Worm (Caenorhabditis elegans) whole organism, L2 larva: ENCODE results near the gene srv-5.

ENCODE experiments used
- C34F6.9 ChIP-seq: fragments of 150-350 bp; optimal IDR thresholded peaks from 2 replicates; lab custom pipeline; 2014; ENCODE audit warnings: missing biosample characterization, missing genetic modification characterization
- F13H6.1 ChIP-seq: sonication (generic microtip); optimal IDR thresholded peaks from 2 replicates; lab custom pipeline; 2016; ENCODE audit warnings: missing genetic modification characterization, missing compliant biosample characterization
- R02D3.7 ChIP-seq: fragments of 150-350 bp; optimal IDR thresholded peaks from 2 replicates; lab custom pipeline; 2014; ENCODE audit warnings: missing biosample characterization, missing genetic modification characterization
- Y55F3AM.14 ChIP-seq: fragments of 200-800 bp; sonication (Bioruptor generic); optimal IDR thresholded peaks from 2 replicates; lab custom pipeline; 2018; ENCODE audit warnings: mild to moderate bottlenecking, missing genetic modification characterization, missing compliant biosample characterization
- ZK546.5 ChIP-seq: sonication (generic microtip); optimal IDR thresholded peaks from 2 replicates; lab custom pipeline; 2017; ENCODE audit warnings: missing biosample characterization, missing genetic modification characterization
- alr-1 ChIP-seq: fragments of 150-350 bp; optimal IDR thresholded peaks from 2 replicates; lab custom pipeline; 2014; ENCODE audit warnings: missing biosample characterization, missing genetic modification characterization
- blmp-1 ChIP-seq: sonication (generic microtip); optimal IDR thresholded peaks from 2 replicates; lab custom pipeline; 2017; ENCODE audit warnings: missing genetic modification characterization, mild to moderate bottlenecking, missing compliant biosample characterization, antibody characterized with exemption, moderate library complexity; ENCODE audit not compliant: insufficient read depth
- ceh-16 ChIP-seq: fragments of 150-350 bp; optimal IDR thresholded peaks from 2 replicates; lab custom pipeline; 2014; ENCODE audit warnings: missing biosample characterization, missing genetic modification characterization
- ceh-82 ChIP-seq: fragments of 150-350 bp; optimal IDR thresholded peaks from 2 replicates; lab custom pipeline; 2014; ENCODE audit warnings: missing biosample characterization, missing genetic modification characterization
- crh-2 ChIP-seq: sonication (generic microtip); optimal IDR thresholded peaks from 2 replicates; lab custom pipeline; 2017; ENCODE audit warnings: missing biosample characterization, missing genetic modification characterization
- dmd-4 ChIP-seq: sonication (generic microtip); optimal IDR thresholded peaks from 2 replicates; lab custom pipeline; 2017; ENCODE audit warnings: missing biosample characterization, missing genetic modification characterization
- egl-27 ChIP-seq: sonication (generic microtip); optimal IDR thresholded peaks from 3 replicates; lab custom pipeline; 2017; ENCODE audit warnings: missing biosample characterization, missing genetic modification reagents, missing genetic modification characterization
- elt-1 ChIP-seq: fragments of 150-350 bp; optimal IDR thresholded peaks from 2 replicates; lab custom pipeline; 2014; ENCODE audit warnings: missing biosample characterization, missing genetic modification characterization
- elt-3 ChIP-seq: sonication (generic microtip); optimal IDR thresholded peaks from 2 replicates; lab custom pipeline; 2017; ENCODE audit warnings: missing biosample characterization, missing genetic modification characterization
- gmeb-1 ChIP-seq: fragments of 150-350 bp; optimal IDR thresholded peaks from 2 replicates; lab custom pipeline; 2014; ENCODE audit warnings: missing biosample characterization, missing genetic modification characterization
- lin-11 ChIP-seq: fragments of 150-350 bp; sonication (generic microtip); optimal IDR thresholded peaks from 2 replicates; lab custom pipeline; 2014; ENCODE audit warnings: missing biosample characterization, missing genetic modification characterization, inconsistent platforms, mixed read lengths
- lin-13 ChIP-seq: fragments of 150-350 bp; optimal IDR thresholded peaks from 2 replicates; lab custom pipeline; 2014; ENCODE audit warnings: missing biosample characterization, missing genetic modification reagents, missing genetic modification characterization
- lin-39 ChIP-seq: fragments of 150-350 bp; optimal IDR thresholded peaks from 2 replicates; lab custom pipeline; 2014; ENCODE audit warnings: missing biosample characterization, missing genetic modification reagents, missing genetic modification characterization
- lsy-2 ChIP-seq, 2 experiments: fragments of 150-350 bp in 1 of 2; sonication (generic microtip) in 1 of 2; optimal IDR thresholded peaks; 2 replicates each; lab custom pipeline; 2014 to 2017; ENCODE audit warnings: missing biosample characterization in 2 of 2, missing genetic modification characterization in 2 of 2
- mab-5 ChIP-seq: fragments of 150-350 bp; optimal IDR thresholded peaks from 2 replicates; lab custom pipeline; 2014; ENCODE audit warnings: missing biosample characterization, missing genetic modification characterization
- mbf-1 ChIP-seq: sonication (generic microtip); optimal IDR thresholded peaks from 2 replicates; lab custom pipeline; 2017; ENCODE audit warnings: missing biosample characterization, missing genetic modification characterization
- mdl-1 ChIP-seq, 2 experiments: fragments of 150-350 bp in 1 of 2; sonication (generic microtip) in 1 of 2; optimal IDR thresholded peaks; 2 replicates each; lab custom pipeline; 2017; ENCODE audit warnings: missing biosample characterization in 2 of 2, missing genetic modification characterization in 2 of 2
- nhr-11 ChIP-seq: fragments of 150-350 bp; optimal IDR thresholded peaks from 2 replicates; lab custom pipeline; 2014; ENCODE audit warnings: missing biosample characterization, missing genetic modification characterization
- nhr-12 ChIP-seq: fragments of 150-350 bp; optimal IDR thresholded peaks from 2 replicates; lab custom pipeline; 2014; ENCODE audit warnings: missing biosample characterization, missing genetic modification characterization
- nhr-129 ChIP-seq: fragments of 150-350 bp; optimal IDR thresholded peaks from 2 replicates; lab custom pipeline; 2014; ENCODE audit warnings: missing biosample characterization, missing genetic modification characterization
- nhr-21 ChIP-seq: fragments of 150-350 bp; optimal IDR thresholded peaks from 2 replicates; lab custom pipeline; 2014; ENCODE audit warnings: missing biosample characterization, missing genetic modification characterization
- nhr-23 ChIP-seq: fragments of 150-350 bp; optimal IDR thresholded peaks from 2 replicates; lab custom pipeline; 2014; ENCODE audit warnings: missing biosample characterization, missing genetic modification reagents, missing genetic modification characterization
- nhr-237 ChIP-seq: fragments of 150-350 bp; optimal IDR thresholded peaks from 2 replicates; lab custom pipeline; 2014; ENCODE audit warnings: missing biosample characterization, missing genetic modification characterization
- nhr-25 ChIP-seq: fragments of 150-350 bp; sonication (generic microtip); optimal IDR thresholded peaks from 3 replicates; lab custom pipeline; 2014; ENCODE audit warnings: missing biosample characterization, missing genetic modification characterization
- nhr-6 ChIP-seq: fragments of 150-350 bp; optimal IDR thresholded peaks from 2 replicates; lab custom pipeline; 2014; ENCODE audit warnings: missing biosample characterization, missing genetic modification characterization
- nhr-77 ChIP-seq: fragments of 150-350 bp; optimal IDR thresholded peaks from 2 replicates; lab custom pipeline; 2014; ENCODE audit warnings: missing biosample characterization, missing genetic modification characterization
- peb-1 ChIP-seq: fragments of 150-350 bp; optimal IDR thresholded peaks from 2 replicates; lab custom pipeline; 2014; ENCODE audit warnings: missing biosample characterization, missing genetic modification characterization
- sem-4 ChIP-seq: fragments of 150-350 bp; optimal IDR thresholded peaks from 2 replicates; lab custom pipeline; 2014; ENCODE audit warnings: missing biosample characterization, missing genetic modification reagents, missing genetic modification characterization
- skn-1 ChIP-seq: sonication (generic microtip); optimal IDR thresholded peaks from 2 replicates; lab custom pipeline; 2017; ENCODE audit warnings: missing biosample characterization, missing genetic modification characterization
- sma-3 ChIP-seq: sonication (generic microtip); optimal IDR thresholded peaks from 2 replicates; lab custom pipeline; 2016; ENCODE audit warnings: missing genetic modification reagents, missing genetic modification characterization, missing compliant biosample characterization
- sma-9 ChIP-seq, 2 experiments: fragments of 150-350 bp in 1 of 2; sonication (generic microtip) in 1 of 2; optimal IDR thresholded peaks; 2 replicates each; lab custom pipeline; 2014 to 2016; ENCODE audit warnings: missing genetic modification characterization in 2 of 2, mild to moderate bottlenecking in 1 of 2, missing biosample characterization in 1 of 2, missing compliant biosample characterization in 1 of 2, missing genetic modification reagents in 1 of 2, moderate library complexity in 1 of 2
- snpc-4 ChIP-seq: fragments of 150-350 bp; optimal IDR thresholded peaks from 2 replicates; lab custom pipeline; 2014; ENCODE audit warnings: missing biosample characterization, missing genetic modification characterization
- unc-39 ChIP-seq: fragments of 150-350 bp; optimal IDR thresholded peaks from 2 replicates; lab custom pipeline; 2014; ENCODE audit warnings: missing biosample characterization, missing genetic modification characterization
- unc-55 ChIP-seq: fragments of 150-350 bp; sonication (generic microtip); optimal IDR thresholded peaks from 3 replicates; lab custom pipeline; 2014; ENCODE audit warnings: missing biosample characterization, missing genetic modification reagents, missing genetic modification characterization
- zag-1 ChIP-seq: fragments of 150-350 bp; optimal IDR thresholded peaks from 2 replicates; lab custom pipeline; 2014; ENCODE audit warnings: missing biosample characterization, missing genetic modification characterization
- ztf-1 ChIP-seq: fragments of 200-800 bp; sonication (Bioruptor generic); conservative IDR thresholded peaks from 2 replicates; pipeline ENCODE4 v1.3.6; 2022; ENCODE audit warnings: missing genetic modification characterization, missing compliant biosample characterization

The srv-5 gene

DNA sequence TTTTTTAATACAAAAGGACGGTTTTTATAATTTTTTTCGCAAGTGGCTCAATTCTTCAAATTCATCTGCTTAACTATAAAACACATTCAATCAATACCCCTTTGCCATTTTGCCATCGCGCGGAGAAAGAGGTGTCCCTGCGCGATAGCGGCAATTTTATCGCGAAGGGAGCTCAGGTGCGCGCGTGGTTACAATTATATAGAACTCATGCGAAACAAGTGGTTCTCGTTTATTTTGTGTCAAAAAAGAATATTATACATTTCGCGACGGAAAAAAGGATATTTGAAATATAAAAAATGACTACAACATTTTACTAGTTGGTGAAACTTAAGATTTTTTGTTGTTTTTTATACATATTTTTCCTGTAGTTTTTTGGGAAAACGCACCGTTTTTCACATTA, 43.0 kb upstream of the srv-5 start (continued):
- peak; percentile 89 for TF ChIP-seq lin-39 (tag; lab: Kevin White, UChicago)
- peak; percentile 98 for TF ChIP-seq mab-5 (tag; lab: Kevin White, UChicago)
- peak; percentile 96 for TF ChIP-seq ceh-16 (tag; lab: Kevin White, UChicago)
- TF ChIP-seq nhr-129 (tag; lab: Kevin White, UChicago) = peak; percentile 99
- peak; percentile 98 for TF ChIP-seq nhr-6
- TF ChIP-seq peb-1 = no peak
- peak; percentile 73 for TF ChIP-seq mbf-1 (tag; lab: Kevin White, UChicago)
- TF ChIP-seq snpc-4 (tag; lab: Kevin White, UChicago) = peak; percentile 91
- peak; percentile 99 for TF ChIP-seq F13H6.1 (tag; lab: Kevin White, UChicago)
- peak; percentile 99 for TF ChIP-seq sem-4 (tag; lab: Kevin White, UChicago)
- TF ChIP-seq gmeb-1 (tag; lab: Kevin White, UChicago) = peak; percentile 94
- TF ChIP-seq unc-39 (tag; lab: Kevin White, UChicago) = peak; percentile 80
- peak; percentile 99 for TF ChIP-seq C34F6.9 (tag; lab: Kevin White, UChicago)
- peak; percentile 87 for TF ChIP-seq nhr-11
- peak; percentile 74 for TF ChIP-seq R02D3.7 (tag; lab: Kevin White, UChicago)
- TF ChIP-seq lin-13 (GFP tag; lab: Kevin White, UChicago) = peak; percentile 99
- TF ChIP-seq skn-1 (tag; lab: Kevin White, UChicago) = peak; percentile 94
- TF ChIP-seq nhr-23 (tag; lab: Kevin White, UChicago) = peak; percentile 49
- peak; percentile 99 for TF ChIP-seq sma-3 (GFP tag; lab: Kevin White, UChicago)
- peak; percentile 85 for TF ChIP-seq blmp-1 (tag; lab: Kevin White, UChicago)
- TF ChIP-seq, all 48 proteins: peak for 46

DNA sequence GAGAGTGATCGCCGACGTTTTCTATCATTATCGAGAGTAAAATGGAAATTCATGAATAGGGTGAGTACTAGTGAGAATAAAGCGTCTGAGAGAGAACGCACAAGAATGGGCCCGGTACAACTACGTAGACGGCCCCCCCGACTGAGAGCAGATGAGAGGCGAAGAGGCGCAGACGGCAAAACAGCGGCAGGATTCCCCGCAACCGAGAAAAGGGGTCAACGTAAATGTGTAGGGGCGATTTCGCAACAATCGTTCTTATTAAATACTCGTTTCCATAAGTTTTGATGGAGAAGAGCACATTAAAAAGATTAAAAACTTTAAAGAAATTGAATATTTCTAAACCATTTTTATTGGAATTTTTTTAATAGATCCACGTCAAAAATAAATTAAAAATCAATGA, 37.5 kb upstream of the srv-5 start:
- TF ChIP-seq blmp-1 (tag; lab: Kevin White, UChicago) (no peak), nhr-129 (tag; lab: Kevin White, UChicago) (no peak), F13H6.1 (tag; lab: Kevin White, UChicago) (peak; percentile 21), egl-27 (no peak), unc-39 (tag; lab: Kevin White, UChicago) (no peak), mab-5 (tag; lab: Kevin White, UChicago) (no peak), crh-2 (tag; lab: Kevin White, UChicago) (no peak), skn-1 (tag; lab: Kevin White, UChicago) (no peak), gmeb-1 (tag; lab: Kevin White, UChicago) (no peak), nhr-77 (tag; lab: Kevin White, UChicago) (no peak), zag-1 (tag; lab: Kevin White, UChicago) (no peak), lin-13 (GFP tag; lab: Kevin White, UChicago) (no peak), lin-11 (no peak), alr-1 (tag; lab: Kevin White, UChicago) (no peak), ZK546.5 (no peak), elt-3 (tag; lab: Kevin White, UChicago) (no peak), lsy-2 (tag; optimal IDR thresholded peaks at IDR 0.05; lab: Kevin White, UChicago) (peak in 1 of 2 experiments; percentile 4), unc-55 (GFP tag; lab: Kevin White, UChicago) (peak; percentile 51), C34F6.9 (tag; lab: Kevin White, UChicago) (peak; percentile 36), nhr-237 (tag; lab: Kevin White, UChicago) (no peak), peb-1 (no peak), nhr-21 (tag; lab: Kevin White, UChicago) (no peak), sma-9 (GFP tag; optimal IDR thresholded peaks at IDR 0.05; lab: Kevin White, UChicago) (peak; percentile 44), sma-9 (tag; optimal IDR thresholded peaks at IDR 0.05; lab: Kevin White, UChicago) (no peak), snpc-4 (tag; lab: Kevin White, UChicago) (no peak), ztf-1 (GFP tag; lab: Robert Waterston, UW) (no peak), mdl-1 (tag; optimal IDR thresholded peaks at IDR 0.05; lab: Kevin White, UChicago) (no peak), ceh-82 (tag; lab: Kevin White, UChicago) (no peak), elt-1 (tag; lab: Kevin White, UChicago) (no peak), Y55F3AM.14 (no peak), nhr-12 (tag; lab: Kevin White, UChicago) (no peak), dmd-4 (tag; lab: Kevin White, UChicago) (no peak), nhr-25 (tag; lab: Kevin White, UChicago) (no peak), sma-3 (GFP tag; lab: Kevin White, UChicago) (no peak), R02D3.7 (tag; lab: Kevin White, UChicago) (no peak), mbf-1 (tag; lab: Kevin White, UChicago) (no peak)
